Fruit fly (Drosophila melanogaster) whole organism, prepupa: Measurements from ENCODE around the gene CG11983.

Source experiments
- CG10631 ChIP-seq: fragments of 200-800 bp; sonication (Bioruptor generic); optimal IDR thresholded peaks from 2 replicates; lab custom pipeline; 2016; ENCODE audit warnings: missing biosample characterization, missing genetic modification characterization
- CG11902 ChIP-seq: fragments of 200-800 bp; sonication (Bioruptor generic); optimal IDR thresholded peaks from 3 replicates; lab custom pipeline; 2016; ENCODE audit warnings: missing biosample characterization, missing genetic modification characterization
- CG15336 ChIP-seq: fragments of 200-800 bp; sonication (Bioruptor generic); IDR thresholded peaks from 2 replicates; pipeline ENCODE4 v1.3.6; 2022; ENCODE audit warnings: missing biosample characterization, missing genetic modification characterization
- CG1621 ChIP-seq: fragments of 200-800 bp; sonication (Bioruptor generic); optimal IDR thresholded peaks from 3 replicates; lab custom pipeline; 2018; ENCODE audit warnings: missing biosample characterization, mild to moderate bottlenecking, missing genetic modification characterization
- CG3032 ChIP-seq: fragments of 200-800 bp; optimal IDR thresholded peaks from 2 replicates; lab custom pipeline; 2019; ENCODE audit warnings: missing biosample characterization, mild to moderate bottlenecking, missing genetic modification characterization, moderate library complexity
- CG31627 ChIP-seq: fragments of 200-800 bp; sonication (Bioruptor generic); optimal IDR thresholded peaks from 3 replicates; lab custom pipeline; 2016; ENCODE audit warnings: missing biosample characterization, missing genetic modification characterization
- CG32006 ChIP-seq: fragments of 200-800 bp; sonication (Bioruptor generic); optimal IDR thresholded peaks from 3 replicates; lab custom pipeline; 2017; ENCODE audit warnings: missing biosample characterization, mild to moderate bottlenecking, missing genetic modification characterization
- CG34406 ChIP-seq: fragments of 200-800 bp; sonication (Bioruptor generic); optimal IDR thresholded peaks from 3 replicates; lab custom pipeline; 2016; ENCODE audit warnings: missing biosample characterization, missing genetic modification characterization
- CG3919 ChIP-seq: fragments of 200-800 bp; sonication (Bioruptor generic); optimal IDR thresholded peaks from 3 replicates; lab custom pipeline; 2016; ENCODE audit warnings: missing biosample characterization, missing genetic modification characterization
- CG4318 ChIP-seq: fragments of 200-800 bp; sonication (Bioruptor generic); optimal IDR thresholded peaks from 3 replicates; lab custom pipeline; 2017; ENCODE audit warnings: missing biosample characterization, mild to moderate bottlenecking, missing genetic modification characterization
- CG6163 ChIP-seq: fragments of 200-800 bp; sonication (Bioruptor generic); IDR thresholded peaks from 3 replicates; pipeline ENCODE4 v1.3.6; 2022; ENCODE audit warnings: missing biosample characterization, missing genetic modification characterization
- CG6792 ChIP-seq: fragments of 200-800 bp; sonication (Bioruptor generic); optimal IDR thresholded peaks from 3 replicates; lab custom pipeline; 2016; ENCODE audit warnings: missing biosample characterization, missing genetic modification characterization
- CG7368 ChIP-seq: fragments of 200-800 bp; sonication (Bioruptor generic); optimal IDR thresholded peaks from 3 replicates; lab custom pipeline; 2016; ENCODE audit warnings: missing biosample characterization, missing genetic modification characterization
- CG8632 ChIP-seq: fragments of 200-800 bp; sonication (Bioruptor generic); optimal IDR thresholded peaks from 3 replicates; lab custom pipeline; 2016; ENCODE audit warnings: missing biosample characterization, missing genetic modification characterization
- Eip75B ChIP-seq: fragments of 200-800 bp; sonication (Bioruptor generic); optimal IDR thresholded peaks from 3 replicates; lab custom pipeline; 2016; ENCODE audit warnings: missing biosample characterization, missing genetic modification characterization
- Eip78C ChIP-seq: fragments of 200-800 bp; sonication (Bioruptor generic); peaks from one replicate; lab custom pipeline; 2016; ENCODE audit warnings: missing biosample characterization, missing genetic modification characterization
- Gug ChIP-seq: fragments of 200-800 bp; sonication (Bioruptor generic); IDR thresholded peaks from 2 replicates; pipeline ENCODE4 v1.3.6; 2022; ENCODE audit warnings: missing biosample characterization, missing genetic modification characterization
- Hr39 ChIP-seq: fragments of 200-800 bp; sonication (Bioruptor generic); optimal IDR thresholded peaks from 2 replicates; lab custom pipeline; 2016; ENCODE audit warnings: missing biosample characterization, missing genetic modification characterization
- Hr4 ChIP-seq: fragments of 200-800 bp; sonication (Bioruptor generic); optimal IDR thresholded peaks from 3 replicates; lab custom pipeline; 2016; ENCODE audit warnings: missing biosample characterization, missing genetic modification characterization
- Lpt ChIP-seq: fragments of 200-800 bp; sonication (Bioruptor generic); optimal IDR thresholded peaks from 3 replicates; lab custom pipeline; 2016; ENCODE audit warnings: missing biosample characterization, missing genetic modification characterization
- Met ChIP-seq: fragments of 200-800 bp; sonication (Bioruptor generic); optimal IDR thresholded peaks from 3 replicates; lab custom pipeline; 2016; ENCODE audit warnings: missing biosample characterization, missing genetic modification characterization
- OdsH ChIP-seq: fragments of 200-800 bp; sonication (Bioruptor generic); optimal IDR thresholded peaks from 3 replicates; lab custom pipeline; 2016; ENCODE audit warnings: missing biosample characterization, missing genetic modification characterization
- Smox ChIP-seq: fragments of 200-800 bp; sonication (Bioruptor generic); optimal IDR thresholded peaks from 3 replicates; lab custom pipeline; 2016; ENCODE audit warnings: missing biosample characterization, missing genetic modification characterization
- Sox14 ChIP-seq: fragments of 200-800 bp; sonication (Bioruptor generic); optimal IDR thresholded peaks from 3 replicates; lab custom pipeline; 2016; ENCODE audit warnings: missing biosample characterization, missing genetic modification characterization
- achi ChIP-seq: fragments of 200-800 bp; sonication (Bioruptor generic); optimal IDR thresholded peaks from 3 replicates; lab custom pipeline; 2016; ENCODE audit warnings: missing biosample characterization, missing genetic modification characterization
- acj6 ChIP-seq: fragments of 200-800 bp; sonication (Bioruptor generic); optimal IDR thresholded peaks from 3 replicates; lab custom pipeline; 2016; ENCODE audit warnings: missing biosample characterization, missing genetic modification characterization
- cyc ChIP-seq: fragments of 200-800 bp; sonication (Bioruptor generic); optimal IDR thresholded peaks from 3 replicates; lab custom pipeline; 2016; ENCODE audit warnings: missing biosample characterization, missing genetic modification characterization
- eg ChIP-seq: fragments of 200-800 bp; sonication (Bioruptor generic); IDR thresholded peaks from 3 replicates; pipeline ENCODE4 v1.3.6; 2022; ENCODE audit warnings: missing biosample characterization, missing genetic modification characterization
- esn ChIP-seq: fragments of 200-800 bp; sonication (Bioruptor generic); optimal IDR thresholded peaks from 2 replicates; lab custom pipeline; 2016; ENCODE audit warnings: missing biosample characterization, mild to moderate bottlenecking, missing genetic modification characterization, moderate library complexity
- fkh ChIP-seq: fragments of 200-800 bp; sonication (Bioruptor generic); optimal IDR thresholded peaks from 3 replicates; lab custom pipeline; 2017; ENCODE audit warnings: missing biosample characterization, mild to moderate bottlenecking, missing genetic modification characterization, moderate library complexity
- lz ChIP-seq: fragments of 200-800 bp; sonication (Bioruptor generic); optimal IDR thresholded peaks from 3 replicates; lab custom pipeline; 2016; ENCODE audit warnings: missing biosample characterization, missing genetic modification characterization
- net ChIP-seq: fragments of 200-800 bp; sonication (Bioruptor generic); optimal IDR thresholded peaks from 3 replicates; lab custom pipeline; 2016; ENCODE audit warnings: missing biosample characterization, missing genetic modification characterization
- pdm3 ChIP-seq: fragments of 200-800 bp; sonication (Bioruptor generic); optimal IDR thresholded peaks from 3 replicates; lab custom pipeline; 2016; ENCODE audit warnings: missing biosample characterization, missing genetic modification characterization
- svp ChIP-seq: fragments of 200-800 bp; sonication (Bioruptor generic); peaks from one replicate; lab custom pipeline; 2016; ENCODE audit warnings: missing biosample characterization, missing genetic modification characterization
- topi ChIP-seq: fragments of 200-800 bp; sonication (Bioruptor generic); optimal IDR thresholded peaks from 3 replicates; lab custom pipeline; 2016; ENCODE audit warnings: missing biosample characterization, missing genetic modification characterization
- vri ChIP-seq: fragments of 200-800 bp; sonication (Bioruptor generic); optimal IDR thresholded peaks from 3 replicates; lab custom pipeline; 2016; ENCODE audit warnings: missing biosample characterization, mild to moderate bottlenecking, missing genetic modification characterization

CG11983 gene

dm6 chr3R:9038652-9039051, 30.5 kb downstream of the CG11983 start, which contains the start of gene hyx:
TSS of gene hyx (plus strand) at chr3R:9038760.
- TF ChIP-seq topi (GFP tag; lab: Kevin White, UChicago) (peak; percentile 40), CG3032 (tag; lab: Kevin White, UChicago) (peak; percentile 36), esn (peak; percentile 54), Met (no peak), Eip78C (GFP tag; lab: Kevin White, UChicago) (peak; percentile 81), CG8632 (GFP tag; lab: Kevin White, UChicago) (no peak), Hr39 (GFP tag; lab: Kevin White, UChicago) (peak; percentile 52), CG6163 (GFP tag; lab: Robert Waterston, UW) (no peak), cyc (GFP tag; lab: Kevin White, UChicago) (peak; percentile 27), eg (peak; percentile 33; the same call in 2 of the 3 replicates), Lpt (GFP tag; lab: Kevin White, UChicago) (peak; percentile 22), CG15336 (peak; percentile 19; the same call in 1 of the 2 replicates), Eip75B (GFP tag; lab: Kevin White, UChicago) (peak; percentile 36), achi (GFP tag; lab: Kevin White, UChicago) (peak; percentile 2), CG10631 (peak; percentile 1), CG11902 (GFP tag; lab: Kevin White, UChicago) (no peak), Hr4 (GFP tag; lab: Kevin White, UChicago) (peak; percentile 53), svp (GFP tag; lab: Kevin White, UChicago) (peak; percentile 96), CG34406 (GFP tag; lab: Kevin White, UChicago) (no peak), fkh (GFP tag; lab: Kevin White, UChicago) (no peak), acj6 (GFP tag; lab: Kevin White, UChicago) (peak; percentile 30), CG31627 (GFP tag; lab: Kevin White, UChicago) (peak; percentile 20), Sox14 (GFP tag; lab: Kevin White, UChicago) (peak; percentile 30), lz (GFP tag; lab: Kevin White, UChicago) (peak; percentile 12), CG4318 (GFP tag; lab: Kevin White, UChicago) (no peak)
- TF ChIP-seq, all 60 proteins: peak for 18

- no peak for TF ChIP-seq net (GFP tag; lab: Kevin White, UChicago)
- no peak for TF ChIP-seq pdm3 (GFP tag; lab: Kevin White, UChicago)
- peak; percentile 85 for TF ChIP-seq svp (GFP tag; lab: Kevin White, UChicago)
- peak; percentile 39 for TF ChIP-seq topi (GFP tag; lab: Kevin White, UChicago)
- TF ChIP-seq Eip75B (GFP tag; lab: Kevin White, UChicago), result peak; percentile 16
- TF ChIP-seq Smox, result no peak
- peak; percentile 6 for TF ChIP-seq CG6792 (GFP tag; lab: Kevin White, UChicago)
- TF ChIP-seq lz (GFP tag; lab: Kevin White, UChicago), result peak; percentile 41
- peak; percentile 18 for TF ChIP-seq Sox14 (GFP tag; lab: Kevin White, UChicago)
- TF ChIP-seq Hr39 (GFP tag; lab: Kevin White, UChicago), result peak; percentile 25
- peak; percentile 14 for TF ChIP-seq CG3032 (tag; lab: Kevin White, UChicago)
- TF ChIP-seq CG32006 (GFP tag; lab: Kevin White, UChicago), result no peak
- peak; percentile 25 for TF ChIP-seq CG31627 (GFP tag; lab: Kevin White, UChicago)
- peak; percentile 64 for TF ChIP-seq fkh (GFP tag; lab: Kevin White, UChicago)
- TF ChIP-seq cyc (GFP tag; lab: Kevin White, UChicago), result peak; percentile 26
- peak; percentile 28 for TF ChIP-seq vri (GFP tag; lab: Kevin White, UChicago)
- TF ChIP-seq Eip78C (GFP tag; lab: Kevin White, UChicago), result peak; percentile 80
- TF ChIP-seq Gug (GFP tag; lab: Robert Waterston, UW), result no peak
- TF ChIP-seq CG3919 (GFP tag; lab: Kevin White, UChicago), result no peak
- TF ChIP-seq CG7368, result no peak
- TF ChIP-seq esn, result peak; percentile 36
- TF ChIP-seq achi (GFP tag; lab: Kevin White, UChicago), result peak; percentile 82
- TF ChIP-seq, all 60 proteins: peak for 15
Measured at dm6 chr3R:9039448-9039847, 31.3 kb downstream of the CG11983 start, which contains the start of gene neur. TSS of gene neur (minus strand) at chr3R:9039471.

- no peak for TF ChIP-seq CG1621
- TF ChIP-seq vri (GFP tag; lab: Kevin White, UChicago), result peak; percentile 99
- TF ChIP-seq CG11902 (GFP tag; lab: Kevin White, UChicago), result no peak
- no peak for TF ChIP-seq OdsH (GFP tag; lab: Kevin White, UChicago)
- TF ChIP-seq svp (GFP tag; lab: Kevin White, UChicago), result peak; percentile 91
- peak; percentile 1 for TF ChIP-seq fkh (GFP tag; lab: Kevin White, UChicago)
- no peak for TF ChIP-seq Gug (GFP tag; lab: Robert Waterston, UW)
Measured at dm6 chr3R:9043610-9044009, 35.5 kb downstream of the CG11983 start.
